Fruit fly (Drosophila melanogaster) whole organism, embryonic: ENCODE data around the gene UQCR-6.4L.

ENCODE experiments used
- ATbp ChIP-seq: fragments of 200-800 bp; sonication (Bioruptor generic); optimal IDR thresholded peaks from 2 replicates; lab custom pipeline; 2017; ENCODE audit warnings: missing biosample characterization, mild to moderate bottlenecking, missing genetic modification characterization, missing genetic modification reagents
- B-H2 ChIP-seq: fragments of 200-800 bp; sonication (Bioruptor generic); optimal IDR thresholded peaks from 2 replicates; lab custom pipeline; 2018; ENCODE audit warnings: missing biosample characterization, mild to moderate bottlenecking, missing genetic modification characterization
- CG11398 ChIP-seq: fragments of 200-800 bp; sonication (Bioruptor generic); optimal IDR thresholded peaks from 2 replicates; lab custom pipeline; 2016; ENCODE audit warnings: missing biosample characterization, missing genetic modification characterization
- CG12744 ChIP-seq: fragments of 200-800 bp; sonication (Bioruptor generic); optimal IDR thresholded peaks from 2 replicates; lab custom pipeline; 2016; ENCODE audit warnings: missing biosample characterization, missing genetic modification characterization
- CG13775 ChIP-seq: fragments of 200-800 bp; sonication (Bioruptor generic); optimal IDR thresholded peaks from 3 replicates; lab custom pipeline; 2017; ENCODE audit warnings: missing biosample characterization, mild to moderate bottlenecking, missing genetic modification characterization
- CG14050 ChIP-seq: fragments of 200-800 bp; sonication (Bioruptor generic); IDR thresholded peaks from 3 replicates; pipeline ENCODE4 v1.3.6; 2022; ENCODE audit warnings: missing biosample characterization, missing genetic modification characterization
- CG15696 ChIP-seq: fragments of 200-800 bp; sonication (Bioruptor generic); optimal IDR thresholded peaks from 2 replicates; lab custom pipeline; 2019; ENCODE audit warnings: missing biosample characterization, mild to moderate bottlenecking, missing genetic modification characterization, moderate library complexity
- CG1602 ChIP-seq: fragments of 200-800 bp; sonication (Bioruptor generic); optimal IDR thresholded peaks from 3 replicates; lab custom pipeline; 2016; ENCODE audit warnings: missing biosample characterization, missing genetic modification characterization
- CG16813 ChIP-seq: fragments of 200-800 bp; sonication (Bioruptor generic); IDR thresholded peaks from 3 replicates; pipeline ENCODE4 v1.3.6; 2022; ENCODE audit warnings: missing biosample characterization, missing genetic modification characterization; ENCODE audit not compliant: partially characterized antibody
- CG17568 ChIP-seq: fragments of 200-800 bp; sonication (Bioruptor generic); optimal IDR thresholded peaks from 2 replicates; lab custom pipeline; 2018; ENCODE audit warnings: missing biosample characterization, mild to moderate bottlenecking, missing genetic modification characterization, moderate library complexity
- CG1792 ChIP-seq: fragments of 200-800 bp; sonication (Bioruptor generic); optimal IDR thresholded peaks from 2 replicates; lab custom pipeline; 2016; ENCODE audit warnings: missing biosample characterization, missing genetic modification characterization
- CG2116 ChIP-seq: fragments of 200-800 bp; sonication (Bioruptor generic); optimal IDR thresholded peaks from 3 replicates; lab custom pipeline; 2018; ENCODE audit warnings: missing biosample characterization, mild to moderate bottlenecking, missing genetic modification characterization
- CG33557 ChIP-seq: fragments of 200-800 bp; sonication (Bioruptor generic); optimal IDR thresholded peaks from 2 replicates; lab custom pipeline; 2019; ENCODE audit warnings: missing biosample characterization, mild to moderate bottlenecking, missing genetic modification characterization, moderate library complexity
- CG3726 ChIP-seq: fragments of 200-800 bp; sonication (Bioruptor generic); IDR thresholded peaks from 3 replicates; pipeline ENCODE4, ENCODE4 v1.3.6; 2022; ENCODE audit warnings: missing biosample characterization, missing genetic modification characterization
- CG43689 ChIP-seq: fragments of 200-800 bp; sonication (Bioruptor generic); IDR thresholded peaks from 2 replicates; pipeline ENCODE4 v1.3.6; 2022; ENCODE audit warnings: missing biosample characterization, missing genetic modification characterization
- CG4404 ChIP-seq: fragments of 200-800 bp; sonication (Bioruptor generic); IDR thresholded peaks from 2 replicates; pipeline ENCODE4 v1.3.6; 2022; ENCODE audit warnings: missing biosample characterization, missing genetic modification characterization
- CG4854 ChIP-seq: fragments of 200-800 bp; sonication (Bioruptor generic); optimal IDR thresholded peaks from 2 replicates; lab custom pipeline; 2016; ENCODE audit warnings: missing biosample characterization, missing genetic modification characterization, inconsistent platforms
- CG6683 ChIP-seq: fragments of 200-800 bp; sonication (Bioruptor generic); optimal IDR thresholded peaks from 2 replicates; lab custom pipeline; 2017; ENCODE audit warnings: missing biosample characterization, mild to moderate bottlenecking, missing genetic modification characterization, missing genetic modification reagents
- CG6813 ChIP-seq: fragments of 200-800 bp; sonication (Bioruptor generic); optimal IDR thresholded peaks from 2 replicates; lab custom pipeline; 2017; ENCODE audit warnings: missing biosample characterization, missing genetic modification characterization, mild to moderate bottlenecking, moderate library complexity, missing genetic modification reagents
- CG7745 ChIP-seq: fragments of 200-800 bp; sonication (Bioruptor generic); optimal IDR thresholded peaks from 2 replicates; lab custom pipeline; 2018; ENCODE audit warnings: missing biosample characterization, mild to moderate bottlenecking, missing genetic modification characterization, moderate library complexity
- CG7786 ChIP-seq: fragments of 200-800 bp; sonication (Bioruptor generic); optimal IDR thresholded peaks from 2 replicates; lab custom pipeline; 2016; ENCODE audit warnings: missing biosample characterization, missing genetic modification characterization
- CG8089 ChIP-seq: fragments of 200-800 bp; sonication (Bioruptor generic); optimal IDR thresholded peaks from 3 replicates; lab custom pipeline; 2016; ENCODE audit warnings: missing biosample characterization, missing genetic modification characterization
- CG9727 ChIP-seq: fragments of 200-800 bp; sonication (Bioruptor generic); optimal IDR thresholded peaks from 3 replicates; lab custom pipeline; 2017; ENCODE audit warnings: missing biosample characterization, mild to moderate bottlenecking, missing genetic modification characterization
- CTCF ChIP-seq: fragments of 200-800 bp; sonication (Bioruptor generic); optimal IDR thresholded peaks from 2 replicates; lab custom pipeline; 2017; ENCODE audit warnings: missing biosample characterization, mild to moderate bottlenecking, missing genetic modification characterization, moderate library complexity
- D19B ChIP-seq: fragments of 200-800 bp; sonication (Bioruptor generic); optimal IDR thresholded peaks from 2 replicates; lab custom pipeline; 2017; ENCODE audit warnings: missing biosample characterization, mild to moderate bottlenecking, missing genetic modification characterization
- Dbx ChIP-seq: fragments of 200-800 bp; sonication (Bioruptor generic); IDR thresholded peaks from 3 replicates; pipeline ENCODE4 v1.3.6; 2022; ENCODE audit warnings: missing biosample characterization, missing genetic modification characterization
- GATAe ChIP-seq: fragments of 200-800 bp; sonication (Bioruptor generic); conservative IDR thresholded peaks from 2 replicates; pipeline ENCODE4 v1.3.6; 2022; ENCODE audit warnings: missing biosample characterization, missing genetic modification characterization
- Jarid2 ChIP-seq: fragments of 200-800 bp; sonication (Bioruptor generic); optimal IDR thresholded peaks from 3 replicates; lab custom pipeline; 2017; ENCODE audit warnings: mild to moderate bottlenecking, missing biosample characterization, missing genetic modification reagents, missing genetic modification characterization
- MESR4 ChIP-seq: fragments of 200-800 bp; sonication (Bioruptor generic); optimal IDR thresholded peaks from 2 replicates; lab custom pipeline; 2018; ENCODE audit warnings: missing biosample characterization, mild to moderate bottlenecking, missing genetic modification characterization, moderate library complexity
- NFAT ChIP-seq: fragments of 200-800 bp; sonication (Bioruptor generic); IDR thresholded peaks from 2 replicates; pipeline ENCODE4 v1.3.6; 2022; ENCODE audit warnings: missing biosample characterization, missing genetic modification characterization
- Nf-YB ChIP-seq: fragments of 200-800 bp; sonication (Bioruptor generic); optimal IDR thresholded peaks from 3 replicates; lab custom pipeline; 2019; ENCODE audit warnings: missing biosample characterization, mild to moderate bottlenecking, missing genetic modification characterization, moderate library complexity
- Optix ChIP-seq: fragments of 200-800 bp; sonication (Bioruptor generic); IDR thresholded peaks from 3 replicates; pipeline ENCODE4 v1.3.6; 2022; ENCODE audit warnings: missing biosample characterization, missing genetic modification characterization
- Rx ChIP-seq: fragments of 200-800 bp; sonication (Bioruptor generic); IDR thresholded peaks from 2 replicates; pipeline ENCODE4 v1.3.6; 2022; ENCODE audit warnings: missing biosample characterization, missing genetic modification characterization
- Ssrp ChIP-seq: fragments of 200-800 bp; sonication (Bioruptor generic); optimal IDR thresholded peaks from 2 replicates; lab custom pipeline; 2018; ENCODE audit warnings: missing biosample characterization, mild to moderate bottlenecking, missing genetic modification characterization, moderate library complexity
- ash1 ChIP-seq: fragments of 200-800 bp; sonication (Bioruptor generic); optimal IDR thresholded peaks from 2 replicates; lab custom pipeline; 2018; ENCODE audit warnings: missing biosample characterization, mild to moderate bottlenecking, missing genetic modification characterization
- cato ChIP-seq: fragments of 200-800 bp; sonication (Bioruptor generic); optimal IDR thresholded peaks from 2 replicates; lab custom pipeline; 2016; ENCODE audit warnings: missing biosample characterization, missing genetic modification characterization, borderline replicate concordance
- ems ChIP-seq: fragments of 200-800 bp; sonication (Bioruptor generic); optimal IDR thresholded peaks from 3 replicates; lab custom pipeline; 2016; ENCODE audit warnings: missing biosample characterization, missing genetic modification characterization
- esg ChIP-seq: fragments of 200-800 bp; sonication (Bioruptor generic); conservative IDR thresholded peaks from 2 replicates; pipeline ENCODE4 v1.3.6; 2022; ENCODE audit warnings: missing biosample characterization, missing genetic modification characterization
- gem ChIP-seq: fragments of 200-800 bp; sonication (Bioruptor generic); optimal IDR thresholded peaks from 2 replicates; lab custom pipeline; 2019; ENCODE audit warnings: missing biosample characterization, mild to moderate bottlenecking, missing genetic modification characterization, moderate library complexity
- grn ChIP-seq: fragments of 200-800 bp; sonication (Bioruptor generic); optimal IDR thresholded peaks from 3 replicates; lab custom pipeline; 2017; ENCODE audit warnings: missing biosample characterization, missing genetic modification characterization
- gro ChIP-seq: fragments of 200-800 bp; sonication (Bioruptor generic); optimal IDR thresholded peaks from 2 replicates; lab custom pipeline; 2016; ENCODE audit warnings: missing biosample characterization, missing genetic modification characterization
- gsb-n ChIP-seq: fragments of 200-800 bp; sonication (Bioruptor generic); optimal IDR thresholded peaks from 3 replicates; lab custom pipeline; 2018; ENCODE audit warnings: missing biosample characterization, mild to moderate bottlenecking, missing genetic modification characterization
- ind ChIP-seq: fragments of 200-800 bp; sonication (Bioruptor generic); optimal IDR thresholded peaks from 3 replicates; lab custom pipeline; 2016; ENCODE audit warnings: missing biosample characterization, missing genetic modification characterization
- pita ChIP-seq: fragments of 200-800 bp; sonication (Bioruptor generic); optimal IDR thresholded peaks from 2 replicates; lab custom pipeline; 2017; ENCODE audit warnings: missing biosample characterization, mild to moderate bottlenecking, missing genetic modification characterization
- sna ChIP-seq: fragments of 200-800 bp; sonication (Bioruptor generic); IDR thresholded peaks from 2 replicates; pipeline ENCODE4 v1.3.6; 2022; ENCODE audit warnings: missing biosample characterization, missing genetic modification characterization; ENCODE audit not compliant: partially characterized antibody
- so ChIP-seq: fragments of 200-800 bp; sonication (Bioruptor generic); IDR thresholded peaks from 3 replicates; pipeline ENCODE4 v1.3.6; 2022; ENCODE audit warnings: missing biosample characterization, missing genetic modification characterization
- tio ChIP-seq: fragments of 200-800 bp; sonication (Bioruptor generic); optimal IDR thresholded peaks from 2 replicates; lab custom pipeline; 2017; ENCODE audit warnings: missing biosample characterization, missing genetic modification characterization, inconsistent platforms
- toy ChIP-seq: fragments of 200-800 bp; sonication (Bioruptor generic); IDR thresholded peaks from 2 replicates; pipeline ENCODE4 v1.3.6; 2022; ENCODE audit warnings: missing biosample characterization, missing genetic modification characterization
- trem ChIP-seq: fragments of 200-800 bp; optimal IDR thresholded peaks from 3 replicates; lab custom pipeline; 2019; ENCODE audit warnings: missing biosample characterization, mild to moderate bottlenecking, missing genetic modification characterization, moderate library complexity
- trh ChIP-seq: fragments of 200-800 bp; sonication (Bioruptor generic); optimal IDR thresholded peaks from 2 replicates; lab custom pipeline; 2016; ENCODE audit warnings: missing biosample characterization, missing genetic modification characterization
- ttk ChIP-seq: fragments of 200-800 bp; sonication (Bioruptor generic); IDR thresholded peaks from 2 replicates; pipeline ENCODE4 v2.1.2; 2022; ENCODE audit warnings: missing biosample characterization, missing genetic modification characterization
- zfh1 ChIP-seq: fragments of 200-800 bp; sonication (Bioruptor generic); IDR thresholded peaks from 3 replicates; pipeline ENCODE4 v1.3.6; 2022; ENCODE audit warnings: missing biosample characterization, missing genetic modification characterization

Gene UQCR-6.4L

dm6 chr3L:16581201-16581705, 14.7 kb downstream of the UQCR-6.4L start, which contains the start of gene Smn (continued):
- TF ChIP-seq CG43689 (GFP tag; lab: Robert Waterston, UW) (no peak), Rx (no peak), CTCF (GFP tag; lab: Kevin White, UChicago) (peak; percentile 26), grn (GFP tag; lab: Kevin White, UChicago) (no peak), CG16813 (peak; percentile 90), ind (peak; percentile 42), cato (GFP tag; lab: Kevin White, UChicago) (no peak), so (GFP tag; lab: Robert Waterston, UW) (no peak; the same call in 2 of the 3 replicates), trh (GFP tag; lab: Kevin White, UChicago) (no peak), tio (no peak), ash1 (GFP tag; lab: Kevin White, UChicago) (no peak), Optix (GFP tag; lab: Robert Waterston, UW) (no peak), CG6683 (GFP tag; lab: Kevin White, UChicago) (peak; percentile 6), MESR4 (GFP tag; lab: Kevin White, UChicago) (no peak), gsb-n (tag; lab: Kevin White, UChicago) (no peak), pita (no peak), zfh1 (GFP tag; lab: Robert Waterston, UW) (no peak), D19B (GFP tag; lab: Kevin White, UChicago) (no peak), GATAe (no peak), NFAT (peak; percentile 43; the same call in 1 of the 2 replicates), CG6813 (GFP tag; lab: Kevin White, UChicago) (no peak), CG17568 (GFP tag; lab: Kevin White, UChicago) (no peak), CG4404 (GFP tag; lab: Robert Waterston, UW) (no peak), CG14050 (GFP tag; lab: Robert Waterston, UW) (no peak), Jarid2 (GFP tag; lab: Kevin White, UChicago) (no peak), gem (peak; percentile 69), CG7786 (peak; percentile 59), Nf-YB (GFP tag; lab: Kevin White, UChicago) (peak; percentile 7), B-H2 (peak; percentile 55), toy (GFP tag; lab: Robert Waterston, UW) (no peak), gro (GFP tag; lab: Kevin White, UChicago) (no peak), CG8089 (peak; percentile 31), CG33557 (GFP tag; lab: Kevin White, UChicago) (peak; percentile 11), CG1792 (GFP tag; lab: Kevin White, UChicago) (peak; percentile 3), esg (GFP tag; lab: Robert Waterston, UW) (no peak), ems (GFP tag; lab: Kevin White, UChicago) (no peak), sna (peak; percentile 73), CG4854 (no peak), ATbp (GFP tag; lab: Kevin White, UChicago) (no peak), trem (tag; lab: Kevin White, UChicago) (peak; percentile 52), CG1602 (GFP tag; lab: Kevin White, UChicago) (peak; percentile 33), CG15696 (tag; lab: Kevin White, UChicago) (peak; percentile 21), CG9727 (GFP tag; lab: Kevin White, UChicago) (peak; percentile 44), CG3726 (GFP tag; lab: Robert Waterston, UW) (no peak), Ssrp (no peak), CG2116 (GFP tag; lab: Kevin White, UChicago) (peak; percentile 97), CG7745 (tag; lab: Kevin White, UChicago) (no peak), ttk (GFP tag; lab: Robert Waterston, UW) (no peak), CG11398 (GFP tag; lab: Kevin White, UChicago) (no peak), CG12744 (no peak), Dbx (GFP tag; lab: Robert Waterston, UW) (0 out of 3 replicates have a peak, but pooled peaks have one; percentile 56), CG13775 (GFP tag; lab: Kevin White, UChicago) (peak; percentile 17)
